Fruit fly (Drosophila melanogaster) whole organism, embryonic: ENCODE measurements around the gene CG15528.
A peak's percentile ranks its signal among the peaks of the same experiment; 100 is the strongest.

Source experiments
- Atf6 ChIP-seq: fragments of 200-800 bp; sonication (Bioruptor generic); IDR thresholded peaks from 2 replicates; pipeline ENCODE4 v1.3.6; 2022; ENCODE audit warnings: missing biosample characterization, missing genetic modification characterization
- B-H1 ChIP-seq: fragments of 200-800 bp; sonication (Bioruptor generic); IDR thresholded peaks from 3 replicates; pipeline ENCODE4 v1.3.6; 2022; ENCODE audit warnings: missing biosample characterization, missing genetic modification characterization
- B-H2 ChIP-seq: fragments of 200-800 bp; sonication (Bioruptor generic); optimal IDR thresholded peaks from 2 replicates; lab custom pipeline; 2018; ENCODE audit warnings: missing biosample characterization, mild to moderate bottlenecking, missing genetic modification characterization
- CG10543 ChIP-seq: fragments of 200-800 bp; sonication (Bioruptor generic); optimal IDR thresholded peaks from 3 replicates; lab custom pipeline; 2017; ENCODE audit warnings: missing biosample characterization, mild to moderate bottlenecking, missing genetic modification characterization, moderate library complexity
- CG10979 ChIP-seq: fragments of 200-800 bp; sonication (Bioruptor generic); optimal IDR thresholded peaks from 2 replicates; lab custom pipeline; 2018; ENCODE audit warnings: missing biosample characterization, mild to moderate bottlenecking, missing genetic modification characterization, moderate library complexity
- CG11560 ChIP-seq: fragments of 200-800 bp; sonication (Bioruptor generic); IDR thresholded peaks from 3 replicates; pipeline ENCODE4 v1.3.6; 2022; ENCODE audit warnings: missing biosample characterization, missing genetic modification characterization
- CG12236 ChIP-seq: fragments of 200-800 bp; sonication (Bioruptor generic); optimal IDR thresholded peaks from 2 replicates; lab custom pipeline; 2016; ENCODE audit warnings: missing biosample characterization, missing genetic modification characterization
- CG12299 ChIP-seq: fragments of 200-800 bp; sonication (Bioruptor generic); optimal IDR thresholded peaks from 2 replicates; lab custom pipeline; 2018; ENCODE audit warnings: missing biosample characterization, mild to moderate bottlenecking, missing genetic modification characterization
- CG13296 ChIP-seq: fragments of 200-800 bp; sonication (Bioruptor generic); optimal IDR thresholded peaks from 3 replicates; lab custom pipeline; 2018; ENCODE audit warnings: missing biosample characterization, mild to moderate bottlenecking, missing genetic modification characterization
- CG13624 ChIP-seq: fragments of 200-800 bp; sonication (Bioruptor generic); optimal IDR thresholded peaks from 2 replicates; lab custom pipeline; 2016; ENCODE audit warnings: missing biosample characterization, missing genetic modification characterization
- CG13894 ChIP-seq: fragments of 200-800 bp; sonication (Bioruptor generic); optimal IDR thresholded peaks from 3 replicates; lab custom pipeline; 2018; ENCODE audit warnings: missing biosample characterization, mild to moderate bottlenecking, missing genetic modification characterization, moderate library complexity
- CG14710 ChIP-seq: fragments of 200-800 bp; sonication (Bioruptor generic); optimal IDR thresholded peaks from 3 replicates; lab custom pipeline; 2019; ENCODE audit warnings: missing biosample characterization, mild to moderate bottlenecking, missing genetic modification characterization, moderate library complexity
- CG15601 ChIP-seq: fragments of 200-800 bp; sonication (Bioruptor generic); optimal IDR thresholded peaks from 3 replicates; lab custom pipeline; 2019; ENCODE audit warnings: missing biosample characterization, mild to moderate bottlenecking, missing genetic modification characterization, moderate library complexity
- CG17568 ChIP-seq: fragments of 200-800 bp; sonication (Bioruptor generic); optimal IDR thresholded peaks from 2 replicates; lab custom pipeline; 2018; ENCODE audit warnings: missing biosample characterization, mild to moderate bottlenecking, missing genetic modification characterization, moderate library complexity
- CG1792 ChIP-seq: fragments of 200-800 bp; sonication (Bioruptor generic); optimal IDR thresholded peaks from 2 replicates; lab custom pipeline; 2016; ENCODE audit warnings: missing biosample characterization, missing genetic modification characterization
- CG18619 ChIP-seq: fragments of 200-800 bp; sonication (Bioruptor generic); optimal IDR thresholded peaks from 3 replicates; lab custom pipeline; 2017; ENCODE audit warnings: missing biosample characterization, mild to moderate bottlenecking, missing genetic modification characterization
- CG32767 ChIP-seq: fragments of 200-800 bp; sonication (Bioruptor generic); IDR thresholded peaks from 2 replicates; pipeline ENCODE4 v1.3.6; 2022; ENCODE audit warnings: missing biosample characterization, missing genetic modification characterization
- CG5953 ChIP-seq: fragments of 200-800 bp; sonication (Bioruptor generic); IDR thresholded peaks from 2 replicates; pipeline ENCODE4 v1.3.6; 2022; ENCODE audit warnings: missing biosample characterization, missing genetic modification characterization
- CG7928 ChIP-seq: fragments of 200-800 bp; sonication (Bioruptor generic); optimal IDR thresholded peaks from 2 replicates; lab custom pipeline; 2017; ENCODE audit warnings: missing biosample characterization, mild to moderate bottlenecking, missing genetic modification characterization
- CG8089 ChIP-seq: fragments of 200-800 bp; sonication (Bioruptor generic); optimal IDR thresholded peaks from 3 replicates; lab custom pipeline; 2016; ENCODE audit warnings: missing biosample characterization, missing genetic modification characterization
- CoRest ChIP-seq: fragments of 200-800 bp; sonication (Bioruptor generic); optimal IDR thresholded peaks from 3 replicates; lab custom pipeline; 2018; ENCODE audit warnings: missing biosample characterization, mild to moderate bottlenecking, missing genetic modification characterization, moderate library complexity
- Dad ChIP-seq: fragments of 200-800 bp; sonication (Bioruptor generic); optimal IDR thresholded peaks from 3 replicates; lab custom pipeline; 2016; ENCODE audit warnings: missing biosample characterization, missing genetic modification characterization
- Fer3 ChIP-seq: fragments of 200-800 bp; sonication (Bioruptor generic); optimal IDR thresholded peaks from 2 replicates; lab custom pipeline; 2018; ENCODE audit warnings: missing biosample characterization, mild to moderate bottlenecking, missing genetic modification characterization, moderate library complexity
- Kr ChIP-seq: fragments of 200-800 bp; sonication (Bioruptor generic); optimal IDR thresholded peaks from 2 replicates; lab custom pipeline; 2017; ENCODE audit warnings: missing biosample characterization, mild to moderate bottlenecking, missing genetic modification characterization
- MBD-R2 ChIP-seq: fragments of 200-800 bp; sonication (Bioruptor generic); IDR thresholded peaks from 2 replicates; pipeline ENCODE4 v1.3.6; 2022; ENCODE audit warnings: missing biosample characterization, missing genetic modification characterization
- NC2α ChIP-seq: fragments of 200-800 bp; sonication (Bioruptor generic); optimal IDR thresholded peaks from 2 replicates; lab custom pipeline; 2016; ENCODE audit warnings: missing biosample characterization, missing genetic modification characterization
- NfI ChIP-seq: fragments of 200-800 bp; sonication (Bioruptor generic); optimal IDR thresholded peaks from 3 replicates; lab custom pipeline; 2018; ENCODE audit warnings: missing biosample characterization, mild to moderate bottlenecking, missing genetic modification characterization, moderate library complexity
- Optix ChIP-seq: fragments of 200-800 bp; sonication (Bioruptor generic); IDR thresholded peaks from 3 replicates; pipeline ENCODE4 v1.3.6; 2022; ENCODE audit warnings: missing biosample characterization, missing genetic modification characterization
- ab ChIP-seq: fragments of 200-800 bp; sonication (Bioruptor generic); optimal IDR thresholded peaks from 2 replicates; lab custom pipeline; 2016; ENCODE audit warnings: missing biosample characterization, missing genetic modification characterization
- abd-A ChIP-seq: fragments of 200-800 bp; sonication (Bioruptor generic); optimal IDR thresholded peaks from 3 replicates; lab custom pipeline; 2019; ENCODE audit warnings: missing biosample characterization, mild to moderate bottlenecking, missing genetic modification characterization, moderate library complexity
- aop ChIP-seq: fragments of 200-800 bp; sonication (Bioruptor generic); IDR thresholded peaks from 2 replicates; pipeline ENCODE4 v1.3.6; 2022; ENCODE audit warnings: missing biosample characterization, missing genetic modification characterization
- ap ChIP-seq: fragments of 200-800 bp; sonication (Bioruptor generic); IDR thresholded peaks from 2 replicates; pipeline ENCODE4 v1.3.6; 2022; ENCODE audit warnings: missing biosample characterization, missing genetic modification characterization
- bab2 ChIP-seq: fragments of 200-800 bp; sonication (Bioruptor generic); optimal IDR thresholded peaks from 2 replicates; lab custom pipeline; 2016; ENCODE audit warnings: missing biosample characterization, missing genetic modification characterization
- chif ChIP-seq, 2 experiments: fragments of 200-800 bp; sonication (Bioruptor generic); optimal IDR thresholded peaks; 3 replicates each; lab custom pipeline; 2016; ENCODE audit warnings: missing biosample characterization in 2 of 2, missing genetic modification characterization in 2 of 2
- dpn ChIP-seq, 2 experiments: fragments of 200-800 bp; sonication (Bioruptor generic); optimal IDR thresholded peaks; 3 replicates each; lab custom pipeline; 2016; ENCODE audit warnings: missing biosample characterization in 2 of 2, missing genetic modification characterization in 2 of 2
- dysf ChIP-seq: fragments of 200-800 bp; sonication (Bioruptor generic); IDR thresholded peaks from 3 replicates; pipeline ENCODE4 v1.3.6; 2022; ENCODE audit warnings: missing biosample characterization, missing genetic modification characterization
- gcm2 ChIP-seq: fragments of 200-800 bp; sonication (Bioruptor generic); optimal IDR thresholded peaks from 2 replicates; lab custom pipeline; 2016; ENCODE audit warnings: missing biosample characterization, missing genetic modification characterization
- jigr1 ChIP-seq: fragments of 200-800 bp; sonication (Bioruptor generic); IDR thresholded peaks from 3 replicates; pipeline ENCODE4 v1.3.6; 2022; ENCODE audit warnings: missing biosample characterization, missing genetic modification characterization
- klu ChIP-seq: fragments of 200-800 bp; sonication (Bioruptor generic); IDR thresholded peaks from 2 replicates; pipeline ENCODE4 v1.3.6; 2022; ENCODE audit warnings: missing biosample characterization, missing genetic modification characterization
- oc ChIP-seq: fragments of 200-800 bp; sonication (Bioruptor generic); optimal IDR thresholded peaks from 2 replicates; lab custom pipeline; 2018; ENCODE audit warnings: missing biosample characterization, mild to moderate bottlenecking, missing genetic modification characterization, moderate library complexity
- p53 ChIP-seq: fragments of 200-800 bp; sonication (Bioruptor generic); optimal IDR thresholded peaks from 2 replicates; lab custom pipeline; 2016; ENCODE audit warnings: missing biosample characterization, missing genetic modification characterization
- phol ChIP-seq: fragments of 200-800 bp; sonication (Bioruptor generic); optimal IDR thresholded peaks from 3 replicates; lab custom pipeline; 2018; ENCODE audit warnings: missing biosample characterization, mild to moderate bottlenecking, missing genetic modification characterization, moderate library complexity
- pita ChIP-seq: fragments of 200-800 bp; sonication (Bioruptor generic); optimal IDR thresholded peaks from 2 replicates; lab custom pipeline; 2017; ENCODE audit warnings: missing biosample characterization, mild to moderate bottlenecking, missing genetic modification characterization
- pros ChIP-seq: fragments of 200-800 bp; sonication (Bioruptor generic); optimal IDR thresholded peaks from 3 replicates; lab custom pipeline; 2019; ENCODE audit warnings: missing biosample characterization, mild to moderate bottlenecking, missing genetic modification characterization, moderate library complexity
- so ChIP-seq: fragments of 200-800 bp; sonication (Bioruptor generic); IDR thresholded peaks from 3 replicates; pipeline ENCODE4 v1.3.6; 2022; ENCODE audit warnings: missing biosample characterization, missing genetic modification characterization
- ssp ChIP-seq: fragments of 200-800 bp; sonication (Bioruptor generic); IDR thresholded peaks from 2 replicates; pipeline ENCODE4 v1.3.6; 2022; ENCODE audit warnings: missing biosample characterization, missing genetic modification characterization
- tin ChIP-seq: fragments of 200-800 bp; sonication (Bioruptor generic); optimal IDR thresholded peaks from 3 replicates; lab custom pipeline; 2016; ENCODE audit warnings: missing biosample characterization, missing genetic modification characterization
- tup ChIP-seq: fragments of 200-800 bp; sonication (Bioruptor generic); optimal IDR thresholded peaks from 2 replicates; lab custom pipeline; 2016; ENCODE audit warnings: missing biosample characterization, mild to moderate bottlenecking, missing genetic modification characterization, moderate library complexity
- unc-4 ChIP-seq: fragments of 200-800 bp; sonication (Bioruptor generic); IDR thresholded peaks from 2 replicates; pipeline ENCODE4 v1.3.6; 2022; ENCODE audit warnings: missing biosample characterization, missing genetic modification characterization; ENCODE audit not compliant: partially characterized antibody
- zen2 ChIP-seq: fragments of 200-800 bp; sonication (Bioruptor generic); IDR thresholded peaks from 3 replicates; pipeline ENCODE4 v1.3.6; 2022; ENCODE audit warnings: missing biosample characterization, missing genetic modification characterization; ENCODE audit not compliant: partially characterized antibody

CG15528 gene

dm6 chr3R:30012602-30013489, 39.1 kb downstream of the CG15528 start (continued):
- TF ChIP-seq CG8089 (GFP tag; lab: Kevin White, UChicago): no peak
- no peak for TF ChIP-seq CG12236 (GFP tag; lab: Kevin White, UChicago)
- TF ChIP-seq CG14710: no peak
- no peak for TF ChIP-seq CoRest (tag; lab: Kevin White, UChicago)
- no peak for TF ChIP-seq klu (GFP tag; lab: Robert Waterston, UW)
- TF ChIP-seq zen2 (GFP tag; lab: Robert Waterston, UW): no peak
- TF ChIP-seq CG10979 (tag; lab: Kevin White, UChicago): no peak
- no peak for TF ChIP-seq oc
- TF ChIP-seq CG32767: no peak
- no peak for TF ChIP-seq gcm2 (GFP tag; lab: Kevin White, UChicago)
- no peak for TF ChIP-seq jigr1 (GFP tag; lab: Robert Waterston, UW)
- TF ChIP-seq CG18619 (GFP tag; lab: Kevin White, UChicago): no peak
- TF ChIP-seq B-H1 (GFP tag; lab: Robert Waterston, UW): no peak
- no peak for TF ChIP-seq CG12299 (tag; lab: Kevin White, UChicago)
- TF ChIP-seq unc-4 (GFP tag; lab: Robert Waterston, UW): no peak
- no peak for TF ChIP-seq phol (tag; lab: Kevin White, UChicago)
- TF ChIP-seq ssp (GFP tag; lab: Robert Waterston, UW): no peak
- no peak for TF ChIP-seq bab2
- no peak for TF ChIP-seq NC2α
- TF ChIP-seq CG1792 (GFP tag; lab: Kevin White, UChicago): no peak
- no peak for TF ChIP-seq Dad (GFP tag; lab: Kevin White, UChicago)
- no peak for TF ChIP-seq CG13894 (tag; lab: Kevin White, UChicago)
- TF ChIP-seq CG10543 (GFP tag; lab: Kevin White, UChicago): peak; percentile 18
- TF ChIP-seq tup (GFP tag; lab: Kevin White, UChicago): no peak
- TF ChIP-seq ap: no peak
- no peak for TF ChIP-seq Kr
- TF ChIP-seq dysf (GFP tag; lab: Robert Waterston, UW): peak; percentile 54; the same call in 2 of the 3 replicates
- no peak for TF ChIP-seq NfI (GFP tag; lab: Kevin White, UChicago)
- no peak for TF ChIP-seq ab (GFP tag; lab: Kevin White, UChicago)
- no peak for TF ChIP-seq CG5953 (GFP tag; lab: Robert Waterston, UW)
- TF ChIP-seq Atf6 (GFP tag; lab: Robert Waterston, UW): peak; percentile 54
- TF ChIP-seq chif (GFP tag; optimal IDR thresholded peaks at IDR 0.05; lab: Kevin White, UChicago): no peak
- TF ChIP-seq so: no peak
- TF ChIP-seq Fer3 (tag; lab: Kevin White, UChicago): peak; percentile 35
- no peak for TF ChIP-seq Optix (GFP tag; lab: Robert Waterston, UW)
- TF ChIP-seq aop (GFP tag; lab: Robert Waterston, UW): no peak
- peak in 1 of 2 experiments; percentile 19 for TF ChIP-seq dpn (GFP tag; optimal IDR thresholded peaks at IDR 0.05; lab: Kevin White, UChicago)
- TF ChIP-seq CG17568 (GFP tag; lab: Kevin White, UChicago): no peak
- TF ChIP-seq tin (GFP tag; lab: Kevin White, UChicago): no peak
- TF ChIP-seq CG13296 (GFP tag; lab: Kevin White, UChicago): no peak
- TF ChIP-seq abd-A: no peak
- no peak for TF ChIP-seq CG15601
- TF ChIP-seq B-H2 (GFP tag; lab: Kevin White, UChicago): no peak
- no peak; the same call in 1 of the 2 replicates for TF ChIP-seq MBD-R2 (GFP tag; lab: Robert Waterston, UW)
- no peak for TF ChIP-seq pita (GFP tag; lab: Kevin White, UChicago)
- TF ChIP-seq CG11560 (tag; lab: Robert Waterston, UW): no peak
- TF ChIP-seq CG7928: no peak
- no peak for TF ChIP-seq pros (GFP tag; lab: Kevin White, UChicago)
- TF ChIP-seq p53: no peak
- TF ChIP-seq CG13624 (GFP tag; lab: Kevin White, UChicago): peak; percentile 78
